Worm (Caenorhabditis elegans) whole organism, midembryonic: ENCODE results near the gene R10E8.1.

ENCODE experiments used
- flt-1 ChIP-seq: fragments of 200-800 bp; sonication (Bioruptor generic); IDR thresholded peaks from 2 replicates; pipeline ENCODE4 v1.3.6; 2022; ENCODE audit warnings: missing genetic modification characterization, missing compliant biosample characterization
- med-1 ChIP-seq: sonication (generic microtip); optimal IDR thresholded peaks from 2 replicates; lab custom pipeline; 2017; ENCODE audit warnings: missing genetic modification characterization, mild to moderate bottlenecking, missing compliant biosample characterization, antibody characterized with exemption, missing genetic modification reagents; ENCODE audit not compliant: insufficient read depth
- tab-1 ChIP-seq: fragments of 200-800 bp; sonication (Bioruptor generic); IDR thresholded peaks from 2 replicates; pipeline ENCODE4 v1.3.6; 2022; ENCODE audit warnings: missing genetic modification characterization, missing compliant biosample characterization
- ztf-29 ChIP-seq: fragments of 200-800 bp; sonication (Bioruptor generic); IDR thresholded peaks from 2 replicates; pipeline ENCODE4 v1.3.6; 2022; ENCODE audit warnings: missing genetic modification reagents, missing genetic modification characterization, missing compliant biosample characterization

DNA sequence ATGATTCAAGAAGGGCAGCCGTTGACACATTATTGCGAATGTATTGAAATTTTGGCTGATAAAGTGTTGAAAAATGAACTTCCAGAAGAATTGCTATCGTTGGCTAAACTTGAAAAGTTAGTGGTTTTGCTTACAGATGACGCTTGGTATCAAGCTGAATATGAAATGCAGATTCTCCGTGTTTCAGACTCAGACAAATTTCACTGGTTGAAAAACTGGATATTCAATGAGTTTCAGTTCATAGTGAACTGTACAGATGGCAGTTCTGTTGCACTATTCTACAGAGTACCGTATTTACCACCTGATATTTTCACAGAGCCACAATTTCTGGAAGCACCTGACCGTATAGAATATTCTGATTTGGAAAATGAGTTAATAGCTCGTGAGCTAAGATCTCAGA lies 47.1 kb upstream of the R10E8.1 start:
- no peak for TF ChIP-seq ztf-29
- TF ChIP-seq tab-1 (GFP tag; lab: Robert Waterston, UW): no peak
- no peak for TF ChIP-seq flt-1
- TF ChIP-seq med-1: no peak
